Worm (Caenorhabditis elegans): Measurements from ENCODE around the gene acp-5.

- no peak for TF ChIP-seq tra-4 (tag; optimal IDR thresholded peaks at IDR 0.05)
- no peak for TF ChIP-seq flt-1 (GFP tag; IDR thresholded peaks at IDR 0.05)
Measured at ce11 chrX:5780672-5781182, 48.5 kb upstream of the acp-5 start, which contains the start of gene sft-4.

Data from whole organism, early embryonic.